Worm (Caenorhabditis elegans) whole organism, L2 larva: ENCODE data around the gene enri-1.

Experiments
- ama-1 ChIP-seq: fragments of 150-350 bp; optimal IDR thresholded peaks from 2 replicates; lab custom pipeline; 2018; ENCODE audit warnings: inconsistent platforms
- lin-39 ChIP-seq: fragments of 150-350 bp; optimal IDR thresholded peaks from 2 replicates; lab custom pipeline; 2014; ENCODE audit warnings: missing biosample characterization, missing genetic modification reagents, missing genetic modification characterization
- nhr-77 ChIP-seq: fragments of 150-350 bp; optimal IDR thresholded peaks from 2 replicates; lab custom pipeline; 2014; ENCODE audit warnings: missing biosample characterization, missing genetic modification characterization
- zag-1 ChIP-seq: fragments of 150-350 bp; optimal IDR thresholded peaks from 2 replicates; lab custom pipeline; 2014; ENCODE audit warnings: missing biosample characterization, missing genetic modification characterization

ce11 chrII:2302330-2302729, 39.1 kb downstream of the enri-1 start, which contains the start of gene B0281.6:
- TF ChIP-seq ama-1 (lab: Kevin White, UChicago) (no peak), lin-39 (no peak), zag-1 (no peak), nhr-77 (no peak)
